Fruit fly (Drosophila melanogaster): Measurements from ENCODE around the gene CG3191.

Gene CG3191

DNA sequence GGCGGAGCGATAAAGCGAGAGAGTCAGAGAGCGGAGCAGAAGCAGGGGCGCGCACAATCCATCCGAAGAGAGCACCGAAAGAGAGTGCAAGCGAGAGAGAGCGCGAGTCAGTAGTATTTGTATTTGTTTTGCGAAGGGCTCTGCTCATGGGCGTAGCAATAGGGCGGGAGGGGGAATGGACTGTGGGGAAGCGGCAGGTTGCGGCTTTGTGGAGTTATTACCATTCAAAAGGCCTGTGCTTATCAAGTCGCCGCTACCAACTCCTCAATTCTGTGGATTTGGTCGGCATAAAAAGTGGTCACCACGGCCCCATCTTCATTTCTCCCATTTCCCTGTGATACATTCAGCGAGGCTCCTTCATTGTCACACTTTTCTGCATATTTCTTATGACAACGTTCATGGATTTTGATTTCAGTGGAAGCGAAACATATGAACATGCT, 49.3 kb upstream of the CG3191 start (continued):
- TF ChIP-seq CG10147 (GFP tag; optimal IDR thresholded peaks at IDR 0.05) (peak; percentile 54), Med (GFP tag) (peak; percentile 68), CG7928 (GFP tag; optimal IDR thresholded peaks at IDR 0.05) (peak; percentile 15), gro (GFP tag; optimal IDR thresholded peaks at IDR 0.05) (no peak), CG9215 (GFP tag; IDR thresholded peaks at IDR 0.05) (peak; percentile 62), CG13894 (tag; optimal IDR thresholded peaks at IDR 0.05) (peak; percentile 61), Xbp1 (GFP tag; optimal IDR thresholded peaks at IDR 0.05) (peak; percentile 5), Bgb (GFP tag; IDR thresholded peaks at IDR 0.05; ENCODE audit: partially characterized antibody) (no peak), Hr51 (GFP tag; optimal IDR thresholded peaks at IDR 0.05) (peak in 1 of 2 experiments; percentile 55), Hr3 (GFP tag; optimal IDR thresholded peaks at IDR 0.05) (peak; percentile 37), CG1603 (tag; optimal IDR thresholded peaks at IDR 0.05) (peak; percentile 36), sisA (GFP tag; IDR thresholded peaks at IDR 0.05) (peak; percentile 38; the same call in 1 of the 2 replicates), Sry-β (GFP tag; optimal IDR thresholded peaks at IDR 0.05) (no peak), pho (GFP tag; optimal IDR thresholded peaks at IDR 0.05) (no peak), CG7839 (tag; optimal IDR thresholded peaks at IDR 0.05) (peak; percentile 48), sd (tag; optimal IDR thresholded peaks at IDR 0.05) (peak; percentile 25), Rfx (GFP tag; IDR thresholded peaks at IDR 0.05) (peak; percentile 77), Hand (GFP tag; optimal IDR thresholded peaks at IDR 0.05) (peak; percentile 55), zfh2 (GFP tag; optimal IDR thresholded peaks at IDR 0.05) (peak; percentile 17), CG2120 (GFP tag; optimal IDR thresholded peaks at IDR 0.05) (peak; percentile 40), CG18619 (GFP tag; optimal IDR thresholded peaks at IDR 0.05) (peak; percentile 32), ranshi (GFP tag; IDR thresholded peaks at IDR 0.05) (0 out of 2 replicates have a peak, but pooled peaks have one; percentile 12), CG10209 (GFP tag; optimal IDR thresholded peaks at IDR 0.05) (peak; percentile 46), salm (tag; optimal IDR thresholded peaks at IDR 0.05) (peak; percentile 7), al (GFP tag; IDR thresholded peaks at IDR 0.05) (peak; percentile 57; the same call in 1 of the 2 replicates), CoRest (tag; optimal IDR thresholded peaks at IDR 0.05) (peak; percentile 62), Vsx1 (GFP tag; optimal IDR thresholded peaks at IDR 0.05) (no peak), CG10543 (GFP tag; optimal IDR thresholded peaks at IDR 0.05) (peak; percentile 3), nerfin-1 (tag; optimal IDR thresholded peaks at IDR 0.05) (peak; percentile 4), Sry-δ (GFP tag; optimal IDR thresholded peaks at IDR 0.05) (no peak), Dek (tag; optimal IDR thresholded peaks at IDR 0.05) (peak; percentile 18), Usf (GFP tag; optimal IDR thresholded peaks at IDR 0.05) (peak; percentile 35), ci (GFP tag; IDR thresholded peaks at IDR 0.05) (peak; percentile 6; the same call in 1 of the 3 replicates), CG9727 (GFP tag; optimal IDR thresholded peaks at IDR 0.05) (peak; percentile 20), Hmr (GFP tag; optimal IDR thresholded peaks at IDR 0.05) (peak; percentile 69), CG11695 (GFP tag; IDR thresholded peaks at IDR 0.05) (peak; percentile 29; the same call in 1 of the 3 replicates), HLHmδ (GFP tag; optimal IDR thresholded peaks at IDR 0.05) (peak; percentile 78), gcm (GFP tag; optimal IDR thresholded peaks at IDR 0.05) (no peak), CG7357 (GFP tag; IDR thresholded peaks at IDR 0.05) (peak; percentile 51; the same call in 2 of the 3 replicates), CG3995 (GFP tag; optimal IDR thresholded peaks at IDR 0.05) (peak; percentile 37), CG11085 (GFP tag; IDR thresholded peaks at IDR 0.05) (peak; percentile 18; the same call in 1 of the 2 replicates), Side (GFP tag; optimal IDR thresholded peaks at IDR 0.05) (peak; percentile 35), unpg (GFP tag; optimal IDR thresholded peaks at IDR 0.05) (peak; percentile 35), jing (GFP tag; optimal IDR thresholded peaks at IDR 0.05) (no peak), Drgx (GFP tag; IDR thresholded peaks at IDR 0.05) (peak; percentile 35; the same call in 1 of the 2 replicates), CG2678 (tag; optimal IDR thresholded peaks at IDR 0.05) (peak; percentile 70), CG10274 (GFP tag; optimal IDR thresholded peaks at IDR 0.05) (peak; percentile 5), CG8290 (GFP tag; optimal IDR thresholded peaks at IDR 0.05) (no peak), CG8290 (tag; optimal IDR thresholded peaks at IDR 0.05) (peak in 1 of 2 experiments; percentile 54), CG3847 (GFP tag; IDR thresholded peaks at IDR 0.05) (peak; percentile 29; the same call in 1 of the 2 replicates)

Data from whole organism, embryonic.